Worm (Caenorhabditis elegans) whole organism, mixed stage, embryonic: ENCODE data around the gene cdr-1.

ENCODE experiments used
- M03D4.4 ChIP-seq: sonication (generic microtip); optimal IDR thresholded peaks from 2 replicates; lab custom pipeline; 2017; ENCODE audit warnings: mild to moderate bottlenecking, missing genetic modification characterization, missing compliant biosample characterization
- blmp-1 ChIP-seq: fragments of 150-350 bp; optimal IDR thresholded peaks from 2 replicates; lab custom pipeline; 2014; ENCODE audit warnings: missing biosample characterization, missing genetic modification characterization
- ces-1 ChIP-seq: fragments of 150-350 bp; optimal IDR thresholded peaks from 2 replicates; lab custom pipeline; 2014; ENCODE audit warnings: missing biosample characterization, missing genetic modification reagents, missing genetic modification characterization
- elt-1 ChIP-seq: sonication (generic microtip); optimal IDR thresholded peaks from 2 replicates; lab custom pipeline; 2017; ENCODE audit warnings: missing genetic modification characterization, mild to moderate bottlenecking, missing compliant biosample characterization, antibody characterized with exemption, moderate library complexity, borderline replicate concordance; ENCODE audit not compliant: insufficient read depth
- elt-3 ChIP-seq: fragments of 150-350 bp; optimal IDR thresholded peaks from 2 replicates; lab custom pipeline; 2014; ENCODE audit warnings: missing biosample characterization, missing genetic modification characterization
- flh-1 ChIP-seq: fragments of 200-800 bp; sonication (Bioruptor generic); optimal IDR thresholded peaks from 2 replicates; lab custom pipeline; 2018; ENCODE audit warnings: mild to moderate bottlenecking, missing genetic modification characterization, moderate library complexity, missing compliant biosample characterization
- lin-13 ChIP-seq: fragments of 150-350 bp; optimal IDR thresholded peaks from 2 replicates; lab custom pipeline; 2014; ENCODE audit warnings: missing biosample characterization, missing genetic modification characterization
- lsy-2 ChIP-seq: fragments of 150-350 bp; optimal IDR thresholded peaks from 2 replicates; lab custom pipeline; 2014; ENCODE audit warnings: missing biosample characterization, missing genetic modification characterization
- nhr-12 ChIP-seq: fragments of 150-350 bp; optimal IDR thresholded peaks from 2 replicates; lab custom pipeline; 2014; ENCODE audit warnings: missing biosample characterization, missing genetic modification characterization
- nhr-237 ChIP-seq: fragments of 150-350 bp; optimal IDR thresholded peaks from 2 replicates; lab custom pipeline; 2014; ENCODE audit warnings: missing biosample characterization, missing genetic modification characterization
- nhr-28 ChIP-seq: fragments of 150-350 bp; optimal IDR thresholded peaks from 2 replicates; lab custom pipeline; 2014; ENCODE audit warnings: missing biosample characterization, missing genetic modification characterization
- nhr-76 ChIP-seq: sonication (generic microtip); optimal IDR thresholded peaks from 2 replicates; lab custom pipeline; 2017; ENCODE audit warnings: missing biosample characterization, missing genetic modification characterization
- snpc-4 ChIP-seq: fragments of 150-350 bp; optimal IDR thresholded peaks from 2 replicates; lab custom pipeline; 2014; ENCODE audit warnings: missing biosample characterization, missing genetic modification characterization
- ztf-11 ChIP-seq: fragments of 150-350 bp; optimal IDR thresholded peaks from 2 replicates; lab custom pipeline; 2014; ENCODE audit warnings: missing biosample characterization, missing genetic modification characterization

DNA sequence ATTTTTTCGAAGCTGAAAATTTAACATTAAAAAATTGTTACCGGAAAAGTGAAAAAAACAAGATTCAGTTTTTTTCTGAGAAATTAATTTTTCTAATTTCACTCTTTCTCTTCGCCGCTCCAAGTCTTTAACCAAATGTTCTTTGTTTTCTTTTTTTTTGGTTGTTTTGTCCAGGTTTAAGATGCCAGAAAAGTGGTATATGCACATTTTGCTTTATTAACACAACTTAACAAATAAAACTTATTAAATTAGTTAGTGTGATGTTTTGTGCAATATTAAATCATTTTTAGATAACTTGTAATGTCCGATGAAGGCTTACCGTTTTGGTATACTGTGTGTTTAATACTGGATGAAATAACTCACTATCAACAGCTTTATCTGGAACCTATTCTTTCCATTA, 22.0 kb downstream of the cdr-1 start, which contains the start of gene srw-53:
- TF ChIP-seq nhr-237 (tag; lab: Kevin White, UChicago) (no peak), blmp-1 (tag; lab: Kevin White, UChicago) (no peak), lin-13 (tag; lab: Kevin White, UChicago) (no peak), snpc-4 (tag; lab: Kevin White, UChicago) (no peak), M03D4.4 (tag; lab: Kevin White, UChicago) (no peak), nhr-12 (tag; lab: Kevin White, UChicago) (no peak), elt-1 (tag; lab: Kevin White, UChicago) (no peak), ces-1 (GFP tag; lab: Kevin White, UChicago) (no peak), ztf-11 (tag; lab: Kevin White, UChicago) (no peak), flh-1 (GFP tag; lab: Kevin White, UChicago) (no peak), elt-3 (tag; lab: Kevin White, UChicago) (no peak), lsy-2 (no peak), nhr-76 (tag; lab: Kevin White, UChicago) (no peak), nhr-28 (tag; lab: Kevin White, UChicago) (no peak)
